Worm (Caenorhabditis elegans): ENCODE measurements around the gene F13B12.3.

Gene F13B12.3

ce11 chrIV:10469494-10469893, 30.6 kb downstream of the F13B12.3 start, which contains the start of gene ugt-44 (continued):
- TF ChIP-seq attf-4 (tag; optimal IDR thresholded peaks at IDR 0.05): no peak
- no peak for TF ChIP-seq spr-3 (GFP tag; optimal IDR thresholded peaks at IDR 0.05)
- no peak for TF ChIP-seq zfp-2 (tag; optimal IDR thresholded peaks at IDR 0.05)
- peak; percentile 77 for TF ChIP-seq hlh-11 (tag; optimal IDR thresholded peaks at IDR 0.05)
- no peak for TF ChIP-seq dmd-8 (GFP tag; IDR thresholded peaks at IDR 0.05)
- no peak for TF ChIP-seq saeg-2 (GFP tag; IDR thresholded peaks at IDR 0.05)
- peak; percentile 39 for TF ChIP-seq nhr-28 (tag; optimal IDR thresholded peaks at IDR 0.05)
- no peak for TF ChIP-seq madf-5 (GFP tag; IDR thresholded peaks at IDR 0.05)
- TF ChIP-seq dve-1 (tag; optimal IDR thresholded peaks at IDR 0.05; ENCODE audit: insufficient read depth): peak; percentile 10
- TF ChIP-seq zag-1 (tag; optimal IDR thresholded peaks at IDR 0.05): no peak
- no peak for TF ChIP-seq fkh-10 (GFP tag; optimal IDR thresholded peaks at IDR 0.05)
- TF ChIP-seq nhr-10 (tag; optimal IDR thresholded peaks at IDR 0.05): peak; percentile 13
- TF ChIP-seq sdz-12 (GFP tag; optimal IDR thresholded peaks at IDR 0.05): no peak
- peak; percentile 92 for TF ChIP-seq aha-1 (tag)
- TF ChIP-seq ceh-32 (tag; optimal IDR thresholded peaks at IDR 0.05; ENCODE audit: poor library complexity): no peak
- TF ChIP-seq nhr-48 (tag; optimal IDR thresholded peaks at IDR 0.05): no peak
- TF ChIP-seq unc-62 (GFP tag; optimal IDR thresholded peaks at IDR 0.05 in 1 of 2): no peak
- TF ChIP-seq unc-62 (tag; optimal IDR thresholded peaks at IDR 0.05): no peak
- no peak for TF ChIP-seq arid-1 (GFP tag; conservative IDR thresholded peaks at IDR 0.05)
- TF ChIP-seq dmd-6 (GFP tag; IDR thresholded peaks at IDR 0.05): peak; percentile 85
- TF ChIP-seq D1046.2 (GFP tag; IDR thresholded peaks at IDR 0.05): no peak
- no peak for TF ChIP-seq dmd-9 (GFP tag; IDR thresholded peaks at IDR 0.05)
- no peak for TF ChIP-seq dpl-1 (GFP tag; optimal IDR thresholded peaks at IDR 0.05)
- TF ChIP-seq lin-15B (tag; optimal IDR thresholded peaks at IDR 0.05): no peak
- no peak for TF ChIP-seq nhr-6 (tag; optimal IDR thresholded peaks at IDR 0.05)
- TF ChIP-seq mxl-2 (GFP tag; conservative IDR thresholded peaks at IDR 0.05): no peak
- TF ChIP-seq F49E8.2 (tag; optimal IDR thresholded peaks at IDR 0.05; ENCODE audit: borderline replicate concordance): no peak
- TF ChIP-seq ctbp-1 (GFP tag; IDR thresholded peaks at IDR 0.05): no peak
- no peak for TF ChIP-seq nhr-237 (tag; optimal IDR thresholded peaks at IDR 0.05)
- TF ChIP-seq egl-43 (GFP tag; IDR thresholded peaks at IDR 0.05): no peak
- no peak for TF ChIP-seq daf-12 (tag; optimal IDR thresholded peaks at IDR 0.05)
- no peak for TF ChIP-seq T26A8.4 (GFP tag; IDR thresholded peaks at IDR 0.05)
- peak; percentile 6 for TF ChIP-seq jun-1 (tag; optimal IDR thresholded peaks at IDR 0.05)
- TF ChIP-seq vab-7 (GFP tag; IDR thresholded peaks at IDR 0.05): no peak

DNA sequence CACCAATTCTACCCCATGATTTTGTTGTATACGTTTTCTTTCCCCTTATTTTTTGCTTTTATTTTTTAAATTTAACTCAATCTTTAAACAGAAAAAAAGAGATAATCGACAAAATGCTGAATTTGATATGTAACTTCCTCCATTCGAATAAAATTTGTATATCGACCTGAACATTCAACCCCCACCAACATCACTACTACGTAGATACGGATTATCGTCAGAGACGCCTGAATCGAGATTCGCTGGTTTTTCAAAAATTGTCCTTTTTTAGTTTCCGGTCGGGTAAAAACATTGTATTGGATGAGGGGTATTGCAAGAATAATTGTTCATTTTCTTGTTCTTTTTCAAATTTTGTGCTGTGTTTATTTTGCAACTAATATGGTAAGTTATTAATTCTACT, 33.6 kb downstream of the F13B12.3 start, which contains the start of gene bgnt-1.1:
TSS of gene bgnt-1.1 (plus strand) at position 301 of the 400 bp plus-strand sequence.
- TF ChIP-seq daf-12 (tag; optimal IDR thresholded peaks at IDR 0.05) (no peak), aha-1 (tag) (peak; percentile 44), tra-1 (GFP tag; IDR thresholded peaks at IDR 0.05) (no peak)

- TF ChIP-seq hlh-30 (tag; optimal IDR thresholded peaks at IDR 0.05; ENCODE audit: insufficient read depth) (no peak), unc-62 (GFP tag; optimal IDR thresholded peaks at IDR 0.05 in 1 of 2) (peak in 1 of 2 experiments; percentile 95), unc-62 (tag; optimal IDR thresholded peaks at IDR 0.05) (no peak)
These were observed 36.3 kb downstream of the F13B12.3 start for ce11 chrIV:10475234-10475633.

DNA sequence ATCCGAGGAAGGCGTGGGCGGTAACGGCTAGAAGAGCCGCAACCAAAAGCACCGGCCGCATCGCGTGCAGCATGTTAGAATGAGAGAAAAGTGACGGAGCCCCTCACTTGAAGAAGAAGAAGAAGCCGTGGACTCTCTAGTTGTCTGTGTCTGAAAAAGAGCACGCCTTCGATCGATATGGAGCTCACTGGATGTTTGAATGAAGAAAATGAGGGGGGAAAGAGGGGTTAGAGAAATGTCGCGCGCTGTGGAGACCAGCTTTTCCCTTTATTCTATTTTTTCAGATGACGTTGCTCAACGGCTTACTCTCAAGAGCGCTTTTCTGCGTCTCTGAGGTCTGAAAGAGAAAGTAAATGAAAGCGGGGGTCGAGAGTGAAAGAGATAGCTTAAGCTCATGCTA, 42.8 kb downstream of the F13B12.3 start, which contains the start of gene egl-21:
TSS of gene egl-21 (minus strand) at position 150 of the 400 bp plus-strand sequence.
- no peak for TF ChIP-seq T20F7.1 (GFP tag; optimal IDR thresholded peaks at IDR 0.05)
- TF ChIP-seq set-16 (GFP tag; IDR thresholded peaks at IDR 0.05): peak; percentile 50; the same call in 1 of the 2 replicates
- peak in 1 of 2 experiments; percentile 6 for TF ChIP-seq unc-62 (GFP tag; optimal IDR thresholded peaks at IDR 0.05 in 1 of 2)
- no peak for TF ChIP-seq unc-62 (tag; optimal IDR thresholded peaks at IDR 0.05)
- no peak for TF ChIP-seq ceh-82 (tag; optimal IDR thresholded peaks at IDR 0.05)
- TF ChIP-seq Y5F2A.4 (GFP tag; optimal IDR thresholded peaks at IDR 0.05): no peak
- no peak for TF ChIP-seq unc-130 (GFP tag; optimal IDR thresholded peaks at IDR 0.05)
- TF ChIP-seq lin-1 (GFP tag; IDR thresholded peaks at IDR 0.05): no peak
- no peak for TF ChIP-seq mdt-29 (GFP tag; IDR thresholded peaks at IDR 0.05)
- TF ChIP-seq lin-38 (GFP tag; IDR thresholded peaks at IDR 0.05): no peak
- no peak for TF ChIP-seq dve-1 (tag; optimal IDR thresholded peaks at IDR 0.05; ENCODE audit: insufficient read depth)
- TF ChIP-seq lir-3 (tag; optimal IDR thresholded peaks at IDR 0.05): no peak
- no peak for TF ChIP-seq zag-1 (tag; optimal IDR thresholded peaks at IDR 0.05)
- TF ChIP-seq hmg-1.1 (GFP tag; IDR thresholded peaks at IDR 0.05): peak; percentile 55; the same call in 1 of the 2 replicates
- TF ChIP-seq lin-29 (GFP tag; IDR thresholded peaks at IDR 0.05): no peak
- no peak for TF ChIP-seq Y75B8A.6 (GFP tag; IDR thresholded peaks at IDR 0.05)
- TF ChIP-seq D1046.2 (GFP tag; IDR thresholded peaks at IDR 0.05): no peak
